Worm (Caenorhabditis elegans): ENCODE measurements around the gene T13G4.7.

Gene T13G4.7

DNA sequence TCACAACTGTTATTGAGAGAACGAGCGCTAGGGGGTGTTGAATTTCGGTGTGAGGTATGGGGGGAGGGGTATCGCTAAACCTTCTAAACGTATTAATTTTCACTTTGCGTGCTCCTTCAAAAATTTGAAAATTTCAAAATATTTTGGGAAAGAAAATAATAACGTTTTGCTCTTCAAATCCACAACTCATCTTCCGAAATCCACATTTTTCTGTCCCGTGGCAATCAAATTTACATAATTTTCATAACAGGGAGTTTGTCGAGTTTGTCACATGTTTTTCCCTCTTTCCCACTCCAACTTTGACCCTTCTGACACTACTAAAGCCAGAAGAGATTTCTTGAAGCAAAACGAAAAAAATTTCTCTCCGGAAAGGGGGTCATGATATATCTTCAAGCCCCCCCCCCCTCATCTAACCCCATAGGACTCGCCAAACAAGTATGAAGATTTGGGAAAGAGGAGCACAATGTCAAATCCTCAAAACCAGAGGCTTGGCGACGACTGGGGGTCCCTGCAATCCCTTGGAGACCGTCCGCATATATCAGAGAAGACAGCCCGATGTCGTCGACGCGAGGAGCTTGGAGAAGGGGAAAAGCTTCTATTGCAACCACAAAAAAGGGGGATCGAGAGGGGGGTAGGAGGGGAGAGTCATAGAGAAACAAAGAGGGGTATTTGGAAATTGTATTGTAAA is 24.5 kb downstream of the T13G4.7 start:
- TF ChIP-seq mab-5 (tag; optimal IDR thresholded peaks at IDR 0.05), result peak; percentile 40
- no peak for TF ChIP-seq ztf-1 (GFP tag; conservative IDR thresholded peaks at IDR 0.05)

- TF ChIP-seq fos-1 (tag; optimal IDR thresholded peaks at IDR 0.05) (no peak), ztf-4 (tag; optimal IDR thresholded peaks at IDR 0.05) (no peak), peb-1 (tag; optimal IDR thresholded peaks at IDR 0.05) (no peak), nhr-6 (tag; optimal IDR thresholded peaks at IDR 0.05) (no peak), blmp-1 (tag; optimal IDR thresholded peaks at IDR 0.05; ENCODE audit: insufficient read depth) (no peak), skn-1 (tag; optimal IDR thresholded peaks at IDR 0.05) (no peak), alr-1 (tag; optimal IDR thresholded peaks at IDR 0.05) (no peak), sem-4 (tag; optimal IDR thresholded peaks at IDR 0.05) (no peak), unc-39 (tag; optimal IDR thresholded peaks at IDR 0.05) (no peak)
These were observed 25.9 kb downstream of the T13G4.7 start, which contains the start of gene hot-8 for ce11 chrX:1179984-1180383. Gene hot-8 (plus strand): TSS chrX:1180284.

DNA sequence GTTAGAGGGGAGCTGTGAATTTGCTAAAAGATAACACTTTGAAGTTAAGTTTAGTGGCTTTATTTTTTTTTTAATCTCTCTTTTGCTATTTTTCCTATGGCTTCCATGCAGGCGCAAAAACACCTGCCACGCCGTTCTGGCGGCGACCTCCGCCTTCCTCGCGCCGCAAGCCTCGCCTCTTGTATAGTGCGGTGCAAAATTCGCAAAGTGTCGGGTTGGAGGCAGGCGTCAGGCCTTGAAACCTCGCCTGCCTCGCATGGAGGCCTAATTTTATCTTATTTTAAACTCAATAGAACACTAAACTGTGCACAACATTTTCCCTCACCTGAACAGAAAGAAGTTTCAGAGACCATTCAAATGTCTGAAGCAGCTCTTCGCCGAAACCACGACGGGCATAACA is 33.9 kb downstream of the T13G4.7 start:
- TF ChIP-seq R02D3.7 (tag; optimal IDR thresholded peaks at IDR 0.05) (no peak), sem-4 (tag; optimal IDR thresholded peaks at IDR 0.05) (no peak), ZK546.5 (tag; optimal IDR thresholded peaks at IDR 0.05) (no peak), sma-9 (GFP tag; optimal IDR thresholded peaks at IDR 0.05) (no peak), sma-9 (tag; optimal IDR thresholded peaks at IDR 0.05) (no peak), unc-62 (GFP tag; optimal IDR thresholded peaks at IDR 0.05) (no peak), nhr-10 (tag; optimal IDR thresholded peaks at IDR 0.05) (no peak), ztf-11 (tag; optimal IDR thresholded peaks at IDR 0.05) (no peak), F13H6.1 (tag; optimal IDR thresholded peaks at IDR 0.05) (no peak), dmd-4 (tag; optimal IDR thresholded peaks at IDR 0.05) (no peak), aly-2 (tag; optimal IDR thresholded peaks at IDR 0.05) (no peak), blmp-1 (tag; optimal IDR thresholded peaks at IDR 0.05; ENCODE audit: insufficient read depth) (no peak), ztf-4 (tag; optimal IDR thresholded peaks at IDR 0.05) (no peak), C34F6.9 (tag; optimal IDR thresholded peaks at IDR 0.05) (no peak), crh-2 (tag; optimal IDR thresholded peaks at IDR 0.05) (no peak), lin-39 (tag; optimal IDR thresholded peaks at IDR 0.05) (no peak), mdl-1 (tag; optimal IDR thresholded peaks at IDR 0.05) (no peak), nhr-25 (tag; optimal IDR thresholded peaks at IDR 0.05) (no peak)

DNA sequence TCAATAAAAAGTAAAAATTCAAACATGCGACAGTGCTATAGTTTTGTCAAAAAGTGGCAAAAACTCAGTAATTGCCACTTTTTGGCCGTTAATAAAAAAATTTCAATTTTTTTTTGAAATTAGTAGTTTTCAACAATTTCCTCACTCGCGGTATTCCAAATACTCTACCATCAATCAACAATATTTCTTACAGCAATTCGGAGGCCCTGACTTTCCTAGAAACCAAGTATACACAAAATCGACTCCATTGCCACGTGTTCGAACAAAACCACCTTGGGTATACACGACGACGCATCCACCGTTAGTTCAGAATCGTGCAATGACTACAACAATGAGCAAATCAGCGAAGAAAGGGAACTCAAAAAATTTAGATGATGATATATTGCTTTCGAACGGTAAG is 34.3 kb downstream of the T13G4.7 start:
- no peak for TF ChIP-seq dmd-4 (tag; optimal IDR thresholded peaks at IDR 0.05)

DNA sequence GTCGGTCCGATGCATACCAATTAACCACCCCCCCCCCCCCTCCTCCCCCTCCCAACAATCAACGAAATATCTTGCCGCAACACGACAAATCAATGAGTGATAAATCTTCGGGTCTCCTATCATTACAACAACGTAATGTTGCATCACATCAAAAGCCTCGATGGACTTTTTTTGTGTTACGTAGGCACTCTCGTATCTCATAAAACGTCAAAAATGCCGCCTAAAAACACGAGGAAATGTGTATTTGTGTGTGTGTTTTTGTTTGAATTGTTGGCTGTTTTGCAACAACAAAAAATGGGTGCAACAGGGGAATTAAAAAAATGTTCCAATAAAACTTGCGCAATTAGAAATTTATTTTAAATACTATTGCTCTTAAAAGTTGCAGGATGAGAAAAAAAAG is 38.7 kb downstream of the T13G4.7 start:
- TF ChIP-seq nhr-129 (tag; optimal IDR thresholded peaks at IDR 0.05) (peak; percentile 54), aly-2 (tag; optimal IDR thresholded peaks at IDR 0.05) (no peak)

DNA sequence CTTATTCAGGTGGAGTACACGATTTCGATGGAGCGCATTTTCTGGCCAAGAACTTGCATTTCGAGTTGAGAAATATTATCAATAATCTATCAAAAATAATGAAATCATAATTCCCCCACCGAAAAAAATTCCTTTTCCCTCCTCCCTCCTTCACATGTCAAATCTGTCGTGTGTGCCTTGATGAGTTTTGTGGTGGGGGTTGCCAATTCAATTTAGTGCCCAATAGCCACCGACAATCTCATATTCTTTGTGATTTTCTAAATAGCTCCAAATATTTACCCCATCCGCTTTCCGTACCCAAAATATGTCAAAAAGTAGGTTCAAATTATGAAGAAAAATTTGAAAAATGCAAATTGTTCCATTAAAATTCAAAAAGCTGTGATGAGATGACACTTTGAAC is 43.9 kb downstream of the T13G4.7 start, which contains the start of gene tmc-1:
Gene tmc-1, plus strand, starts transcription at position 189 of the 400 bp plus-strand sequence.
- no peak for TF ChIP-seq mab-5 (tag; optimal IDR thresholded peaks at IDR 0.05)
- no peak for TF ChIP-seq lin-39 (tag; optimal IDR thresholded peaks at IDR 0.05)
- TF ChIP-seq ceh-82 (tag; optimal IDR thresholded peaks at IDR 0.05), result no peak
- TF ChIP-seq unc-62 (GFP tag; optimal IDR thresholded peaks at IDR 0.05), result no peak
- TF ChIP-seq unc-39 (tag; optimal IDR thresholded peaks at IDR 0.05), result no peak
- no peak for TF ChIP-seq R02D3.7 (tag; optimal IDR thresholded peaks at IDR 0.05)

DNA sequence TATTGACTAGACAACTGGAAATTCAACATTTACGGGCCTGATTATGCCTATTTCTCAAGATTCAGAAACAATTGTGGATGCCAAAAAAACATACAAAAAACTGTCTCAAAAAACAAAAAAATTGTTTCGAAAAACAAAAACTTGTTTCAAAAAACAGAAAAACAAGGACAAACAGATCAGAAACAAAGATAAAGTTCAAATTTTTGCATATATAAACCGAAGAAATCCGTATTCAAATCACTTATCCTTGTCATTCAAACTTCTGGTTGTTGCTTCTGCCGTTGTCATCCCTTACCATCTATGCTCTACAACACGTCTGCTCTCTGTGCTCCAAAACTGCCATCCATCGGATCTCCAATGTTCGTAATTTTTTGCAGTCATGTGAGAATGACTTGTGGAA is 51.3 kb downstream of the T13G4.7 start, which contains the start of gene R193.1:
Gene R193.1, plus strand, starts transcription at position 301 of the 400 bp plus-strand sequence.
- TF ChIP-seq sma-3 (GFP tag; optimal IDR thresholded peaks at IDR 0.05) (no peak), snpc-4 (tag; optimal IDR thresholded peaks at IDR 0.05) (no peak), alr-1 (tag; optimal IDR thresholded peaks at IDR 0.05) (no peak), nhr-129 (tag; optimal IDR thresholded peaks at IDR 0.05) (no peak), C34F6.9 (tag; optimal IDR thresholded peaks at IDR 0.05) (no peak), nhr-25 (tag; optimal IDR thresholded peaks at IDR 0.05) (no peak), ztf-4 (tag; optimal IDR thresholded peaks at IDR 0.05) (no peak)
